Fruit fly (Drosophila melanogaster): ENCODE data around the gene G9a.

The G9a gene

DNA sequence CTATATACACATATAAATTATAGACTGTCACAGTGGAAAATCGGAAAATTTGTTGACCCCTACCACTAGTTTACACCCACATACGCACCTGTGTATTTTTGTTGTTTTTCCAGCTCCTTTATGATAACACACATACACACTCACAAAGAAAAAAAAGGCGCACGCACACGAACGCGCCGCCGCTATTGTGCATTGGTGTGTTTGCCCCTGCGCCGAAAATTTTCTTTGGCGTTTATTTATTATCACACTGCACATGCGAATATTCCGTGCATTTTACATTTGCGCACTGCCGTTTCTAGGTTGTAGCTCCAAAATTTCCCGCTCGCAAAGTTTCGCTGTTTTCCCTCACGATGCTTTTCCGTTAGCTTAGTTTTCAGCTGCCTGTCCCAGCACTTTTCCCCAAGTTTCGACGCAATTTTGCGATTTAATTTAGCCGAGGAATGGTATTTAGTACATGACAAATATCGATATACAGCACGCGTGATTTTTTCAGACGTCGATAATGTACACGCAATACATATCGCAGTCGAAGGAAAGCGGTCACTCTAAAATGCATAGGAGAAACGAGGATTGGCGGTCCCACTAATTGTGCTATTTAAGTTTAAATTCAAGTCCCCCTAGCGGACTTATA lies 33.4 kb downstream of the G9a start, which contains the start of the genes CG3777 and ewg (continued):
- TF ChIP-seq CG17802 (tag; optimal IDR thresholded peaks at IDR 0.05): no peak
- peak; percentile 77 for TF ChIP-seq sqz (GFP tag; optimal IDR thresholded peaks at IDR 0.05)
- TF ChIP-seq ham (GFP tag; IDR thresholded peaks at IDR 0.05): no peak
- no peak for TF ChIP-seq eyg (GFP tag; optimal IDR thresholded peaks at IDR 0.05)
- no peak for TF ChIP-seq CHES-1-like (GFP tag; optimal IDR thresholded peaks at IDR 0.05)
- TF ChIP-seq CG11093 (GFP tag; IDR thresholded peaks at IDR 0.05): no peak
- no peak for TF ChIP-seq CG17612 (GFP tag; IDR thresholded peaks at IDR 0.05)
- TF ChIP-seq HLH54F (GFP tag; optimal IDR thresholded peaks at IDR 0.05): no peak
- peak; percentile 99 for TF ChIP-seq CG6791 (GFP tag; IDR thresholded peaks at IDR 0.05; ENCODE audit: partially characterized antibody)
- TF ChIP-seq CG31365 (tag; optimal IDR thresholded peaks at IDR 0.05): no peak
- TF ChIP-seq CG6689 (GFP tag; IDR thresholded peaks at IDR 0.05): no peak
- no peak for TF ChIP-seq CG7987 (GFP tag; optimal IDR thresholded peaks at IDR 0.05)
- TF ChIP-seq Ssrp (tag; optimal IDR thresholded peaks at IDR 0.05): no peak
- TF ChIP-seq Doc2 (GFP tag; IDR thresholded peaks at IDR 0.05): no peak
- no peak for TF ChIP-seq C15 (GFP tag; IDR thresholded peaks at IDR 0.05)
- TF ChIP-seq cas (GFP tag; IDR thresholded peaks at IDR 0.05): no peak
- TF ChIP-seq CG34376 (GFP tag; optimal IDR thresholded peaks at IDR 0.05): peak; percentile 26
- no peak for TF ChIP-seq CG6175 (GFP tag; IDR thresholded peaks at IDR 0.05)
- no peak for TF ChIP-seq Dad (GFP tag; optimal IDR thresholded peaks at IDR 0.05)
- TF ChIP-seq sc (optimal IDR thresholded peaks at IDR 0.05): no peak
- TF ChIP-seq sc (GFP tag; optimal IDR thresholded peaks at IDR 0.05): no peak
- TF ChIP-seq CG4404 (GFP tag; IDR thresholded peaks at IDR 0.05): no peak
- TF ChIP-seq Ada2b (GFP tag; IDR thresholded peaks at IDR 0.05): no peak
- TF ChIP-seq cg (GFP tag; optimal IDR thresholded peaks at IDR 0.05): peak; percentile 87
- no peak for TF ChIP-seq CG18764 (GFP tag; optimal IDR thresholded peaks at IDR 0.05)
- no peak for TF ChIP-seq CG15269 (tag; optimal IDR thresholded peaks at IDR 0.05)
- no peak for TF ChIP-seq Usf (GFP tag; optimal IDR thresholded peaks at IDR 0.05)
- TF ChIP-seq CG2116 (GFP tag; optimal IDR thresholded peaks at IDR 0.05): peak; percentile 84
- no peak for TF ChIP-seq z (GFP tag; IDR thresholded peaks at IDR 0.05)
- no peak for TF ChIP-seq CG1233 (GFP tag; optimal IDR thresholded peaks at IDR 0.05)
- no peak for TF ChIP-seq HLH3B (GFP tag; IDR thresholded peaks at IDR 0.05)
- TF ChIP-seq CG1602 (GFP tag; optimal IDR thresholded peaks at IDR 0.05): no peak
- peak; percentile 58 for TF ChIP-seq CG15514 (GFP tag; optimal IDR thresholded peaks at IDR 0.05)
- TF ChIP-seq lov (optimal IDR thresholded peaks at IDR 0.05): no peak
- no peak for TF ChIP-seq lov (GFP tag; IDR thresholded peaks at IDR 0.05)
- TF ChIP-seq prd (optimal IDR thresholded peaks at IDR 0.05): no peak
- TF ChIP-seq prd (GFP tag; IDR thresholded peaks at IDR 0.05): no peak
- no peak for TF ChIP-seq CG9876 (GFP tag; optimal IDR thresholded peaks at IDR 0.05)
- TF ChIP-seq Dip2 (GFP tag; IDR thresholded peaks at IDR 0.05): no peak
- no peak for TF ChIP-seq CG9727 (GFP tag; optimal IDR thresholded peaks at IDR 0.05)
- no peak for TF ChIP-seq ac (GFP tag; optimal IDR thresholded peaks at IDR 0.05)
- no peak for TF ChIP-seq sr (GFP tag; IDR thresholded peaks at IDR 0.05)
- no peak for TF ChIP-seq CkIIα-i1 (GFP tag; IDR thresholded peaks at IDR 0.05)
- TF ChIP-seq BEAF-32 (GFP tag; optimal IDR thresholded peaks at IDR 0.05): peak; percentile 96
- peak; percentile 68 for TF ChIP-seq CG33213 (GFP tag; optimal IDR thresholded peaks at IDR 0.05)
- no peak for TF ChIP-seq CG17359 (tag; optimal IDR thresholded peaks at IDR 0.05)
- TF ChIP-seq Fer3 (tag; optimal IDR thresholded peaks at IDR 0.05): no peak
- TF ChIP-seq fru (optimal IDR thresholded peaks at IDR 0.05): no peak
- TF ChIP-seq ttk (GFP tag; IDR thresholded peaks at IDR 0.05): no peak
- no peak for TF ChIP-seq Nf-YA (GFP tag; IDR thresholded peaks at IDR 0.05)
- TF ChIP-seq gcm2 (GFP tag; optimal IDR thresholded peaks at IDR 0.05): no peak
- TF ChIP-seq Xbp1 (GFP tag; optimal IDR thresholded peaks at IDR 0.05): peak; percentile 54
- TF ChIP-seq Eip74EF (GFP tag; optimal IDR thresholded peaks at IDR 0.05): no peak
